Worm (Caenorhabditis elegans) whole organism, late embryonic: ENCODE measurements around the gene sinh-1.

Source experiments
- ama-1 ChIP-seq: fragments of 150-350 bp; optimal IDR thresholded peaks from 2 replicates; lab custom pipeline; 2014
- hlh-6 ChIP-seq: sonication (generic microtip); optimal IDR thresholded peaks from 2 replicates; lab custom pipeline; 2016; ENCODE audit warnings: missing genotype, missing genetic modification characterization, missing compliant biosample characterization
- nhr-11 ChIP-seq: fragments of 150-350 bp; optimal IDR thresholded peaks from 2 replicates; lab custom pipeline; 2014; ENCODE audit warnings: missing biosample characterization, missing genetic modification characterization
- unc-86 ChIP-seq: sonication (generic microtip); optimal IDR thresholded peaks from 2 replicates; lab custom pipeline; 2016; ENCODE audit warnings: missing genetic modification characterization, missing compliant biosample characterization

ce11 chrII:12264847-12265246 lies 36.7 kb downstream of the sinh-1 start:
- TF ChIP-seq ama-1 (lab: Kevin White, UChicago) (no peak), hlh-6 (no peak), unc-86 (tag; lab: Kevin White, UChicago) (no peak), nhr-11 (no peak)
